Fruit fly (Drosophila melanogaster) whole organism, embryonic: ENCODE results near the gene CG5805.

Experiments
- ATbp ChIP-seq: fragments of 200-800 bp; sonication (Bioruptor generic); optimal IDR thresholded peaks from 2 replicates; lab custom pipeline; 2017; ENCODE audit warnings: missing biosample characterization, mild to moderate bottlenecking, missing genetic modification characterization, missing genetic modification reagents
- B-H2 ChIP-seq: fragments of 200-800 bp; sonication (Bioruptor generic); optimal IDR thresholded peaks from 2 replicates; lab custom pipeline; 2018; ENCODE audit warnings: missing biosample characterization, mild to moderate bottlenecking, missing genetic modification characterization
- Bgb ChIP-seq: fragments of 200-800 bp; sonication (Bioruptor generic); IDR thresholded peaks from 2 replicates; pipeline ENCODE4 v1.3.6; 2022; ENCODE audit warnings: missing biosample characterization, missing genetic modification characterization; ENCODE audit not compliant: partially characterized antibody
- C15 ChIP-seq: fragments of 200-800 bp; sonication (Bioruptor generic); IDR thresholded peaks from 3 replicates; pipeline ENCODE4 v1.3.6; 2022; ENCODE audit warnings: missing biosample characterization, missing genetic modification characterization
- CG10209 ChIP-seq: fragments of 200-800 bp; sonication (Bioruptor generic); optimal IDR thresholded peaks from 3 replicates; lab custom pipeline; 2017; ENCODE audit warnings: missing biosample characterization, mild to moderate bottlenecking, missing genetic modification characterization, missing genetic modification reagents
- CG12236 ChIP-seq: fragments of 200-800 bp; sonication (Bioruptor generic); optimal IDR thresholded peaks from 2 replicates; lab custom pipeline; 2016; ENCODE audit warnings: missing biosample characterization, missing genetic modification characterization
- CG1233 ChIP-seq: fragments of 200-800 bp; sonication (Bioruptor generic); optimal IDR thresholded peaks from 4 replicates; lab custom pipeline; 2018; ENCODE audit warnings: missing biosample characterization, mild to moderate bottlenecking, missing genetic modification characterization
- CG13775 ChIP-seq: fragments of 200-800 bp; sonication (Bioruptor generic); optimal IDR thresholded peaks from 3 replicates; lab custom pipeline; 2017; ENCODE audit warnings: missing biosample characterization, mild to moderate bottlenecking, missing genetic modification characterization
- CG13894 ChIP-seq: fragments of 200-800 bp; sonication (Bioruptor generic); optimal IDR thresholded peaks from 3 replicates; lab custom pipeline; 2018; ENCODE audit warnings: missing biosample characterization, mild to moderate bottlenecking, missing genetic modification characterization, moderate library complexity
- CG1529 ChIP-seq: fragments of 200-800 bp; sonication (Bioruptor generic); optimal IDR thresholded peaks from 3 replicates; lab custom pipeline; 2018; ENCODE audit warnings: missing biosample characterization, missing genetic modification characterization
- CG15601 ChIP-seq: fragments of 200-800 bp; sonication (Bioruptor generic); optimal IDR thresholded peaks from 3 replicates; lab custom pipeline; 2019; ENCODE audit warnings: missing biosample characterization, mild to moderate bottlenecking, missing genetic modification characterization, moderate library complexity
- CG15696 ChIP-seq: fragments of 200-800 bp; sonication (Bioruptor generic); optimal IDR thresholded peaks from 2 replicates; lab custom pipeline; 2019; ENCODE audit warnings: missing biosample characterization, mild to moderate bottlenecking, missing genetic modification characterization, moderate library complexity
- CG1603 ChIP-seq: fragments of 200-800 bp; sonication (Bioruptor generic); optimal IDR thresholded peaks from 2 replicates; lab custom pipeline; 2019; ENCODE audit warnings: missing biosample characterization, mild to moderate bottlenecking, missing genetic modification characterization, moderate library complexity
- CG1647 ChIP-seq: fragments of 200-800 bp; sonication (Bioruptor generic); optimal IDR thresholded peaks from 3 replicates; lab custom pipeline; 2016; ENCODE audit warnings: missing biosample characterization, missing genetic modification characterization
- CG16863 ChIP-seq: fragments of 200-800 bp; sonication (Bioruptor generic); optimal IDR thresholded peaks from 3 replicates; lab custom pipeline; 2016; ENCODE audit warnings: missing biosample characterization, missing genetic modification characterization
- CG17385 ChIP-seq: fragments of 200-800 bp; sonication (Bioruptor generic); optimal IDR thresholded peaks from 3 replicates; lab custom pipeline; 2018; ENCODE audit warnings: missing biosample characterization, mild to moderate bottlenecking, missing genetic modification characterization
- CG18262 ChIP-seq: fragments of 200-800 bp; optimal IDR thresholded peaks from 3 replicates; lab custom pipeline; 2019; ENCODE audit warnings: missing biosample characterization, mild to moderate bottlenecking, missing genetic modification characterization, moderate library complexity
- CG32532 ChIP-seq: fragments of 200-800 bp; sonication (Bioruptor generic); IDR thresholded peaks from 2 replicates; pipeline ENCODE4 v1.3.6; 2022; ENCODE audit warnings: missing biosample characterization, missing genetic modification characterization
- CG3281 ChIP-seq: fragments of 200-800 bp; sonication (Bioruptor generic); optimal IDR thresholded peaks from 3 replicates; lab custom pipeline; 2017; ENCODE audit warnings: missing biosample characterization, mild to moderate bottlenecking, missing genetic modification characterization
- CG33557 ChIP-seq: fragments of 200-800 bp; sonication (Bioruptor generic); optimal IDR thresholded peaks from 2 replicates; lab custom pipeline; 2019; ENCODE audit warnings: missing biosample characterization, mild to moderate bottlenecking, missing genetic modification characterization, moderate library complexity
- CG34422 ChIP-seq: fragments of 200-800 bp; sonication (Bioruptor generic); IDR thresholded peaks from 3 replicates; pipeline ENCODE4 v1.3.6; 2022; ENCODE audit warnings: missing biosample characterization, missing genetic modification characterization
- CG3995 ChIP-seq: fragments of 200-800 bp; sonication (Bioruptor generic); optimal IDR thresholded peaks from 3 replicates; lab custom pipeline; 2016; ENCODE audit warnings: missing biosample characterization, missing genetic modification characterization
- CG4328 ChIP-seq: fragments of 200-800 bp; sonication (Bioruptor generic); optimal IDR thresholded peaks from 3 replicates; lab custom pipeline; 2017; ENCODE audit warnings: missing biosample characterization, missing genetic modification reagents, missing genetic modification characterization
- CG4424 ChIP-seq: fragments of 200-800 bp; sonication (Bioruptor generic); optimal IDR thresholded peaks from 3 replicates; lab custom pipeline; 2016; ENCODE audit warnings: missing biosample characterization, missing genetic modification characterization
- CG6272 ChIP-seq: fragments of 200-800 bp; sonication (Bioruptor generic); IDR thresholded peaks from 2 replicates; pipeline ENCODE4 v1.3.6; 2022; ENCODE audit warnings: missing biosample characterization, missing genetic modification characterization
- CG6813 ChIP-seq: fragments of 200-800 bp; sonication (Bioruptor generic); optimal IDR thresholded peaks from 2 replicates; lab custom pipeline; 2017; ENCODE audit warnings: missing biosample characterization, missing genetic modification characterization, mild to moderate bottlenecking, moderate library complexity, missing genetic modification reagents
- CG9727 ChIP-seq: fragments of 200-800 bp; sonication (Bioruptor generic); optimal IDR thresholded peaks from 3 replicates; lab custom pipeline; 2017; ENCODE audit warnings: missing biosample characterization, mild to moderate bottlenecking, missing genetic modification characterization
- D19B ChIP-seq: fragments of 200-800 bp; sonication (Bioruptor generic); optimal IDR thresholded peaks from 2 replicates; lab custom pipeline; 2017; ENCODE audit warnings: missing biosample characterization, mild to moderate bottlenecking, missing genetic modification characterization
- Dll ChIP-seq: fragments of 200-800 bp; sonication (Bioruptor generic); IDR thresholded peaks from 4 replicates; pipeline ENCODE4 v1.3.6; 2022; ENCODE audit warnings: missing biosample characterization, missing genetic modification characterization; ENCODE audit not compliant: partially characterized antibody
- Ets65A ChIP-seq: fragments of 200-800 bp; sonication (Bioruptor generic); peaks from one replicate; lab custom pipeline; 2016; ENCODE audit warnings: missing biosample characterization, missing genetic modification characterization
- H15 ChIP-seq: fragments of 200-800 bp; sonication (Bioruptor generic); IDR thresholded peaks from 3 replicates; pipeline ENCODE4 v1.3.6; 2022; ENCODE audit warnings: missing biosample characterization, missing genetic modification characterization
- HmgD ChIP-seq: fragments of 200-800 bp; sonication (Bioruptor generic); optimal IDR thresholded peaks from 3 replicates; lab custom pipeline; 2016; ENCODE audit warnings: missing biosample characterization, missing genetic modification characterization
- Mes4 ChIP-seq: fragments of 200-800 bp; sonication (Bioruptor generic); optimal IDR thresholded peaks from 2 replicates; lab custom pipeline; 2016; ENCODE audit warnings: missing biosample characterization, missing genetic modification characterization
- Optix ChIP-seq: fragments of 200-800 bp; sonication (Bioruptor generic); IDR thresholded peaks from 3 replicates; pipeline ENCODE4 v1.3.6; 2022; ENCODE audit warnings: missing biosample characterization, missing genetic modification characterization
- Sin3A ChIP-seq: fragments of >200 bp; optimal IDR thresholded peaks from 2 replicates; lab custom pipeline; 2018
- Trl ChIP-seq, 3 experiments: fragments of >200 bp in 2 of 3; fragments of 200-800 bp in 1 of 3; sonication (Bioruptor generic) in 1 of 3; optimal IDR thresholded peaks; 2 replicates in 1 of 3; 3 replicates in 2 of 3; lab custom pipeline; 2016 to 2017; ENCODE audit warnings: missing biosample characterization in 1 of 3, missing genetic modification characterization in 1 of 3
- btn ChIP-seq: fragments of 200-800 bp; sonication (Bioruptor generic); optimal IDR thresholded peaks from 2 replicates; lab custom pipeline; 2016; ENCODE audit warnings: missing biosample characterization, missing genetic modification characterization
- cato ChIP-seq: fragments of 200-800 bp; sonication (Bioruptor generic); optimal IDR thresholded peaks from 2 replicates; lab custom pipeline; 2016; ENCODE audit warnings: missing biosample characterization, missing genetic modification characterization, borderline replicate concordance
- dimm ChIP-seq: fragments of 200-800 bp; sonication (Bioruptor generic); IDR thresholded peaks from 2 replicates; pipeline ENCODE4 v1.3.6; 2022; ENCODE audit warnings: missing biosample characterization, missing genetic modification characterization
- ftz-f1 ChIP-seq: fragments of 200-800 bp; sonication (Bioruptor generic); optimal IDR thresholded peaks from 2 replicates; lab custom pipeline; 2016; ENCODE audit warnings: missing biosample characterization, missing genetic modification characterization
- gcm ChIP-seq: fragments of 200-800 bp; sonication (Bioruptor generic); optimal IDR thresholded peaks from 2 replicates; lab custom pipeline; 2019; ENCODE audit warnings: missing biosample characterization, mild to moderate bottlenecking, missing genetic modification characterization, moderate library complexity
- mam ChIP-seq: fragments of 200-800 bp; sonication (Bioruptor generic); optimal IDR thresholded peaks from 3 replicates; lab custom pipeline; 2016; ENCODE audit warnings: missing biosample characterization, missing genetic modification characterization
- nerfin-1 ChIP-seq: fragments of 200-800 bp; sonication (Bioruptor generic); optimal IDR thresholded peaks from 3 replicates; lab custom pipeline; 2019; ENCODE audit warnings: missing biosample characterization, mild to moderate bottlenecking, missing genetic modification characterization, moderate library complexity
- nerfin-2 ChIP-seq: fragments of 200-800 bp; sonication (Bioruptor generic); IDR thresholded peaks from 2 replicates; pipeline ENCODE4 v1.3.6; 2022; ENCODE audit warnings: missing biosample characterization, missing genetic modification characterization; ENCODE audit not compliant: partially characterized antibody
- rib ChIP-seq: fragments of 200-800 bp; sonication (Bioruptor generic); IDR thresholded peaks from 2 replicates; pipeline ENCODE4 v1.3.6; 2022; ENCODE audit warnings: missing biosample characterization, missing genetic modification characterization
- ro ChIP-seq: fragments of 200-800 bp; sonication (Bioruptor generic); IDR thresholded peaks from 2 replicates; pipeline ENCODE4 v1.3.6; 2022; ENCODE audit warnings: missing biosample characterization, missing genetic modification characterization
- slbo ChIP-seq: fragments of 200-800 bp; sonication (Bioruptor generic); IDR thresholded peaks from 2 replicates; pipeline ENCODE4 v1.3.6; 2022; ENCODE audit warnings: missing biosample characterization, missing genetic modification characterization
- stwl ChIP-seq: fragments of 200-800 bp; sonication (Bioruptor generic); optimal IDR thresholded peaks from 3 replicates; lab custom pipeline; 2018; ENCODE audit warnings: missing biosample characterization, mild to moderate bottlenecking, missing genetic modification characterization, moderate library complexity
- tio ChIP-seq: fragments of 200-800 bp; sonication (Bioruptor generic); optimal IDR thresholded peaks from 2 replicates; lab custom pipeline; 2017; ENCODE audit warnings: missing biosample characterization, missing genetic modification characterization, inconsistent platforms
- tll ChIP-seq, 2 experiments: fragments of 200-800 bp in 1 of 2; fragments of >200 bp in 1 of 2; sonication (Bioruptor generic) in 1 of 2; optimal IDR thresholded peaks; 2 replicates each; lab custom pipeline; 2017 to 2019; ENCODE audit warnings: missing biosample characterization in 2 of 2, missing genetic modification characterization in 2 of 2, mild to moderate bottlenecking in 1 of 2, moderate library complexity in 1 of 2
- vnd ChIP-seq: fragments of 200-800 bp; sonication (Bioruptor generic); IDR thresholded peaks from 3 replicates; pipeline ENCODE4 v1.3.6; 2022; ENCODE audit warnings: missing biosample characterization, missing genetic modification characterization; ENCODE audit not compliant: partially characterized antibody

Gene CG5805

DNA sequence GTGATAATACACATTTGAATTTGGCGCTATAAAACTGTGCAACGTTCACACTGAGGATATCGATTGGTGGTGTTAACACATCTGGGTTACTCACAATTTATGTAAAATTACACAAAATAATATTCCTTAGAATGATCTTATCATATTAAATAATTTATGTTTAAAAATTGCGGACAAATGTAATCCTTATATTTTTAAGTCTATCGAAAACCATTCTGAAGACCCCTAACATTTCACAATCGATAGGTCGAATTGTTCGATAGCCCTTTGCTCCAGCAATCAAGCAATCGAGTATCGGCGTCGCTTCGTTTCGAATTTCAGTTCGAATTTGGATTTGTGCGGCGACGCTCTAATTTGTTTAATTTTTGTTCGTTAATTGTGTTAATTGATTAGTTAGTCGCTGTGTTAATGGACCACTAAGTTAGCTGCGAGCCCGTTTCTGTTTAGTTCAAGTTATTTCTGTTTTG, 33.6 kb downstream of the CG5805 start, which contains the start of gene asp (continued):
- TF ChIP-seq CG1233 (GFP tag; lab: Kevin White, UChicago) (no peak), CG4424 (GFP tag; lab: Kevin White, UChicago) (no peak), CG3281 (no peak), btn (GFP tag; lab: Kevin White, UChicago) (no peak), ATbp (GFP tag; lab: Kevin White, UChicago) (no peak), CG15696 (tag; lab: Kevin White, UChicago) (no peak), H15 (GFP tag; lab: Robert Waterston, UW) (no peak), slbo (GFP tag; lab: Robert Waterston, UW) (peak; percentile 35; the same call in 1 of the 2 replicates), D19B (GFP tag; lab: Kevin White, UChicago) (no peak), nerfin-2 (GFP tag; lab: Robert Waterston, UW) (peak; percentile 87), stwl (no peak), vnd (peak; percentile 85), CG17385 (GFP tag; lab: Kevin White, UChicago) (no peak), CG16863 (GFP tag; lab: Kevin White, UChicago) (no peak), ftz-f1 (GFP tag; lab: Kevin White, UChicago) (no peak), rib (GFP tag; lab: Robert Waterston, UW) (no peak), nerfin-1 (tag; lab: Kevin White, UChicago) (no peak), CG1603 (no peak), Dll (GFP tag; lab: Robert Waterston, UW) (peak; percentile 93), Bgb (peak; percentile 80), B-H2 (no peak), Optix (GFP tag; lab: Robert Waterston, UW) (no peak), tll (GFP tag; optimal IDR thresholded peaks at IDR 0.05; lab: Kevin White, UChicago) (no peak), ro (no peak), CG4328 (no peak), CG10209 (GFP tag; lab: Kevin White, UChicago) (no peak), Trl (optimal IDR thresholded peaks at IDR 0.05; lab: Kevin White, UChicago) (no peak), Trl (GFP tag; optimal IDR thresholded peaks at IDR 0.05; lab: Kevin White, UChicago) (no peak), C15 (GFP tag; lab: Robert Waterston, UW) (no peak), CG1647 (no peak), cato (GFP tag; lab: Kevin White, UChicago) (no peak), dimm (no peak), Ets65A (GFP tag; lab: Kevin White, UChicago) (peak; percentile 41), CG32532 (GFP tag; lab: Robert Waterston, UW) (no peak), CG6272 (GFP tag; lab: Robert Waterston, UW) (no peak), CG12236 (no peak), CG34422 (no peak), Sin3A (lab: Kevin White, UChicago) (peak; percentile 27), CG1529 (no peak), gcm (no peak), CG6813 (GFP tag; lab: Kevin White, UChicago) (no peak), Mes4 (GFP tag; lab: Kevin White, UChicago) (no peak), HmgD (GFP tag; lab: Kevin White, UChicago) (no peak), mam (peak; percentile 4), CG3995 (GFP tag; lab: Kevin White, UChicago) (no peak), CG9727 (GFP tag; lab: Kevin White, UChicago) (peak; percentile 19), CG18262 (tag; lab: Kevin White, UChicago) (no peak), CG33557 (no peak), CG13894 (tag; lab: Kevin White, UChicago) (no peak), CG13775 (no peak), CG15601 (no peak), tio (GFP tag; lab: Kevin White, UChicago) (no peak)
